Fruit fly (Drosophila melanogaster) whole organism, pupa: ENCODE data around the gene CCT7.
A peak's percentile ranks its signal among the peaks of the same experiment; 100 is the strongest.

Experiments
- CG13204 ChIP-seq: fragments of 200-800 bp; sonication (Bioruptor generic); optimal IDR thresholded peaks from 2 replicates; lab custom pipeline; 2018; ENCODE audit warnings: missing biosample characterization, mild to moderate bottlenecking, missing genetic modification characterization, moderate library complexity
- CG32121 ChIP-seq: fragments of 200-800 bp; sonication (Bioruptor generic); IDR thresholded peaks from 2 replicates; pipeline ENCODE4 v1.3.6; 2022; ENCODE audit warnings: missing biosample characterization, missing genetic modification characterization
- CG8301 ChIP-seq: fragments of 200-800 bp; sonication (Bioruptor generic); optimal IDR thresholded peaks from 2 replicates; lab custom pipeline; 2018; ENCODE audit warnings: missing biosample characterization, mild to moderate bottlenecking, missing genetic modification characterization
- D1 ChIP-seq: fragments of 200-800 bp; sonication (Bioruptor generic); optimal IDR thresholded peaks from 2 replicates; lab custom pipeline; 2018; ENCODE audit warnings: missing biosample characterization, mild to moderate bottlenecking, missing genetic modification characterization, moderate library complexity
- EcR ChIP-seq: fragments of 200-800 bp; sonication (Bioruptor generic); optimal IDR thresholded peaks from 3 replicates; lab custom pipeline; 2019; ENCODE audit warnings: missing biosample characterization, missing genetic modification characterization, mild to moderate bottlenecking, moderate library complexity, missing genetic modification reagents
- Ets98B ChIP-seq: fragments of 200-800 bp; sonication (Bioruptor generic); IDR thresholded peaks from 2 replicates; pipeline ENCODE4 v1.3.6; 2022; ENCODE audit warnings: missing biosample characterization, missing genetic modification characterization

- TF ChIP-seq D1 (tag; lab: Kevin White, UChicago) = no peak
- TF ChIP-seq CG8301 = peak; percentile 65
- TF ChIP-seq CG32121 = peak; percentile 72; the same call in 1 of the 2 replicates
- TF ChIP-seq EcR (GFP tag; lab: Kevin White, UChicago) = no peak
- TF ChIP-seq CG13204 (GFP tag; lab: Kevin White, UChicago) = no peak
- TF ChIP-seq Ets98B (GFP tag; lab: Robert Waterston, UW) = peak; percentile 60
Measured at dm6 chr3R:8849373-8850228, 48.2 kb downstream of the CCT7 start.
